Worm (Caenorhabditis elegans): ENCODE measurements around the gene K10G4.10.
"Not testable (repeated sequence)": the region's sequence is repeated elsewhere in the genome, so short reads cannot be mapped to it uniquely, and the experiment has no call there.

K10G4.10 gene

DNA sequence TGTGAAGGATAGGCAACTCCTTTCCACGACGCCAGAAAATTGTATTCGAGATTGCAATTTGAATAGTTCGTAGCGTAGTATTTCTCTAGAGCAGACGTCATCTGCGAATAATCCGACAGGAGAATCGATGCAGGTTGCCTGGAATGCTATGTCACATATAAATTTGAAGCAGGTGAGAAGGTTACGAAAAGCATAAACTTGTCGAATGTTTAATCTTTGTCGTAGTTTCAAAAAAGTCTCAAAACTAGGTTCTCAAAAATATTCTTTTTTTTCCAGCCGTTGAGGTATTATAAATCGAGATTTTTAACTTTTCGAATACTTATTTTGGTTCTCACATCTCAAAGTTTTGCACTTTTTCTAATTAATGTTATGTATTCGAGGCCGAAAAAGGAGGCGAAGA, 18.3 kb upstream of the K10G4.10 start, which contains the start of gene srh-116:
Gene srh-116, minus strand, starts transcription at position 101 of the 400 bp plus-strand sequence.
- TF ChIP-seq ZK546.5, mdl-1, nhr-23 (tag; optimal IDR thresholded peaks at IDR 0.05): not testable (repeated sequence)

DNA sequence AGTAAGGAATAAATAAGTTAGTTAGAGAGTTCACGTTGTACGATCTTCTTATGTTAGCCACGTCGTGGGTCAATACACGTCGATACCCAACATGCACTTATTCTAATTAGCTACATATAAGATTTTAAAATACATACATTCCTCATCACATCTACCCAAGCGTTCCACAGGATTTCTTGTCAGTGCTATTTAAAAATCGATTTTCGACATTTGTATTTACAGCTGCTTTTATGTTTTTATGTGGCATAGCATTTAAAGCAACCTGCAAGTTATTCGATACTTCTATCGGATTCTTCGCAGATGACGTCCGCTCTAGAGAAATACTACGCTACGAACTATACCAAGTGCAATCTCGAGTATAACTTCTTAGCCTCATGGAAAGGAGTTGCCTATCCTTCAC, 17.9 kb upstream of the K10G4.10 start, which contains the start of gene srh-115:
Gene srh-115, plus strand, starts transcription at position 301 of the 400 bp plus-strand sequence.
- TF ChIP-seq nhr-12 (tag; optimal IDR thresholded peaks at IDR 0.05): no peak
- TF ChIP-seq nhr-237 (tag; optimal IDR thresholded peaks at IDR 0.05): no peak
- no peak for TF ChIP-seq ztf-11 (tag; optimal IDR thresholded peaks at IDR 0.05)
- TF ChIP-seq pha-4 (tag; optimal IDR thresholded peaks at IDR 0.05): no peak
- no peak for TF ChIP-seq unc-62 (GFP tag; optimal IDR thresholded peaks at IDR 0.05)
- TF ChIP-seq R02D3.7 (tag; optimal IDR thresholded peaks at IDR 0.05): no peak

DNA sequence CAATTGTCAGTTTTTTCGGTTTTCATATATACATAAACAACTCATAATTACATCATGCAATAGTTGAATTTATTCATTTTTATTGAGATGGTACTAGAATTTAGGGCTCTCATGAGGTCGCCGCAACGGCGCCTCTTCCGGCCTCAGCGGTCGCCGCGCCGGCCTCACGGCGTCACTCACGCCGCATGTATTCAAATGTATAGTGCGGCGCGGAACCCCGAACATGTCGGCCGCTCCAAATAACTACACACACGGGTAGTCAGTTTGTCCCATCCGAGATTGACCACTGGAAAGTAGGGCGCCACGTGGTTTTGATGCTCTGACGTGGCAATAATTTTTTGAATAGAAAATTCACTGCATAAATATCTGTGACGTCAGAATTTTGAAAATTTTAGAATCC, 15.7 kb upstream of the K10G4.10 start:
- TF ChIP-seq lin-15B (tag; optimal IDR thresholded peaks at IDR 0.05) (no peak), unc-62 (GFP tag; optimal IDR thresholded peaks at IDR 0.05) (no peak), aly-2 (tag; optimal IDR thresholded peaks at IDR 0.05) (no peak), lin-39 (tag; optimal IDR thresholded peaks at IDR 0.05) (no peak), hmg-11 (tag; optimal IDR thresholded peaks at IDR 0.05) (no peak), nhr-76 (tag; optimal IDR thresholded peaks at IDR 0.05) (no peak), mml-1 (tag; optimal IDR thresholded peaks at IDR 0.05) (no peak), egl-5 (tag; optimal IDR thresholded peaks at IDR 0.05) (no peak), sea-2 (GFP tag; optimal IDR thresholded peaks at IDR 0.05) (no peak), daf-12 (tag; optimal IDR thresholded peaks at IDR 0.05) (no peak), nhr-67 (tag; optimal IDR thresholded peaks at IDR 0.05) (no peak), elt-3 (tag; optimal IDR thresholded peaks at IDR 0.05) (no peak), ztf-4 (tag; optimal IDR thresholded peaks at IDR 0.05) (no peak), ceh-16 (tag; optimal IDR thresholded peaks at IDR 0.05) (no peak), tbx-2 (tag; optimal IDR thresholded peaks at IDR 0.05) (no peak), nhr-237 (tag; optimal IDR thresholded peaks at IDR 0.05) (no peak)

DNA sequence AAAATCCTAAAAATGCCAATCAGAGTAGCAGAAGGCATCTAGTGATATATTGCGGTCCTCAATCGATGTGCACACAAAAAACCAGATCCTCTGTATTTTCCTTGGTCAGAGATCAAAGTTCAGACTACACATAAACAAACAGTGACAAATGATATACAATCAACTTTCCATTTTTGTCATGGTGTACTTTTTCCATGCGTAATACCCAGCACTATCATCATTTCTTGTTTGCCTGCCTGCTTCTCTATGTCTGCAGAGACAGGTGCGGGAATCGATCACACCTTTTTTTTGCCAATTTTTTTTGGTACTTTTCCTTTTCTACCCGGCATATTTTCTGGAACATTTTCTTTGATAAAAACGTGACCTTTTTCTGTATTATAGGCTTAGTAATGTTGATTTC, 15.1 kb upstream of the K10G4.10 start:
- TF ChIP-seq tbx-2 (tag; optimal IDR thresholded peaks at IDR 0.05): no peak
- no peak for TF ChIP-seq R02D3.7 (tag; optimal IDR thresholded peaks at IDR 0.05)
- TF ChIP-seq lsy-12 (tag; optimal IDR thresholded peaks at IDR 0.05): no peak
- peak; percentile 72 for TF ChIP-seq skn-1 (tag; optimal IDR thresholded peaks at IDR 0.05)
- TF ChIP-seq pqm-1 (tag; optimal IDR thresholded peaks at IDR 0.05): peak; percentile 14
- TF ChIP-seq elt-2 (tag; optimal IDR thresholded peaks at IDR 0.05): peak; percentile 50
- TF ChIP-seq nhr-25 (tag; optimal IDR thresholded peaks at IDR 0.05): no peak
- no peak for TF ChIP-seq ztf-11 (tag; optimal IDR thresholded peaks at IDR 0.05)

DNA sequence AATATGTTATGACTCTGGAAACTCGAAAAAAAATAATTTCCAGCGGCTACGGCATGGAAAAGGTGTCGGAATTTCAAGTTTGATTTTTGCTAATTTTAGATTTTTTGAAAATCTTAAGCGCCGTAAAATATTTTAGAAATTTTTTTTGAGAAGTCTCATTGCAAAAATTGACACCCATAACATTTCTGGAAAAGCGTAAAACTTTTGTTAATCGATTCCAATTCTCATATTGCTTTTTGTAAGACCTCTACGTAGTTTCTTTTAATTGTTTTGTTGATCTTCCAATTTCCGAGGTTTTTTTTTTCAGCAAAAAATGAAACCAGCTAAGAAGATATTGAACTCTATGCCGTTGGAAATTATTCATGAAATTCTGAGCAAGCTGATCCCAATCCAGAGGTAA, 14.5 kb upstream of the K10G4.10 start, which contains the start of gene fbxa-85:
Gene fbxa-85, plus strand, starts transcription at position 301 of the 400 bp plus-strand sequence.
- no peak for TF ChIP-seq ztf-11 (tag; optimal IDR thresholded peaks at IDR 0.05)
- no peak for TF ChIP-seq nhr-12 (tag; optimal IDR thresholded peaks at IDR 0.05)
- no peak for TF ChIP-seq nhr-76 (tag; optimal IDR thresholded peaks at IDR 0.05)
- no peak for TF ChIP-seq mml-1 (tag; optimal IDR thresholded peaks at IDR 0.05)
- TF ChIP-seq elt-2 (tag; optimal IDR thresholded peaks at IDR 0.05): no peak
- TF ChIP-seq egl-5 (tag; optimal IDR thresholded peaks at IDR 0.05): no peak
- TF ChIP-seq daf-12 (tag; optimal IDR thresholded peaks at IDR 0.05): no peak
- TF ChIP-seq R02D3.7 (tag; optimal IDR thresholded peaks at IDR 0.05): no peak
- no peak for TF ChIP-seq unc-39 (tag; optimal IDR thresholded peaks at IDR 0.05)
- no peak for TF ChIP-seq nhr-237 (tag; optimal IDR thresholded peaks at IDR 0.05)
- TF ChIP-seq aly-2 (tag; optimal IDR thresholded peaks at IDR 0.05): no peak
- no peak for TF ChIP-seq nhr-28 (tag; optimal IDR thresholded peaks at IDR 0.05)
- no peak for TF ChIP-seq ceh-28 (tag; optimal IDR thresholded peaks at IDR 0.05)
- TF ChIP-seq fos-1 (tag; optimal IDR thresholded peaks at IDR 0.05): no peak
- TF ChIP-seq ceh-82 (tag; optimal IDR thresholded peaks at IDR 0.05): no peak
- TF ChIP-seq tbx-2 (tag; optimal IDR thresholded peaks at IDR 0.05): no peak
- no peak for TF ChIP-seq eor-1 (tag; optimal IDR thresholded peaks at IDR 0.05)

All from whole organism, L3 larva.